Worm (Caenorhabditis elegans) whole organism, L1 larva: ENCODE data around the gene grk-1.

Experiments
- C16A3.4 ChIP-seq: fragments of 150-350 bp; optimal IDR thresholded peaks from 2 replicates; lab custom pipeline; 2014; ENCODE audit warnings: missing biosample characterization, missing genetic modification characterization
- ama-1 ChIP-seq: fragments of 150-350 bp; optimal IDR thresholded peaks from 2 replicates; lab custom pipeline; 2014
- blmp-1 ChIP-seq: fragments of 150-350 bp; optimal IDR thresholded peaks from 2 replicates; lab custom pipeline; 2014; ENCODE audit warnings: missing biosample characterization, missing genetic modification characterization
- dpl-1 ChIP-seq, 3 experiments: fragments of 150-350 bp in 2 of 3; sonication (generic microtip) in 1 of 3; optimal IDR thresholded peaks; 2 replicates each; lab custom pipeline; 2014 to 2017; ENCODE audit warnings: missing biosample characterization in 3 of 3, missing genetic modification characterization in 3 of 3, missing genetic modification reagents in 3 of 3
- efl-1 ChIP-seq, 4 experiments: fragments of 150-350 bp; optimal IDR thresholded peaks in 3 of 4; peaks in 1 of 4; 1 replicate in 1 of 4; 2 replicates in 3 of 4; lab custom pipeline; 2014; ENCODE audit warnings: missing biosample characterization in 2 of 4, missing genetic modification characterization in 2 of 4, missing genetic modification reagents in 2 of 4
- efl-3 ChIP-seq: fragments of 200-800 bp; sonication (Bioruptor generic); optimal IDR thresholded peaks from 2 replicates; lab custom pipeline; 2018; ENCODE audit warnings: mild to moderate bottlenecking, missing genetic modification characterization, missing compliant biosample characterization
- egl-13 ChIP-seq: sonication (generic microtip); optimal IDR thresholded peaks from 2 replicates; lab custom pipeline; 2016; ENCODE audit warnings: missing genotype, missing genetic modification reagents, missing genetic modification characterization, missing compliant biosample characterization
- elt-3 ChIP-seq, 6 experiments: fragments of 150-350 bp in 1 of 6; sonication (generic microtip); optimal IDR thresholded peaks; 2 replicates each; lab custom pipeline; 2017 to 2018; ENCODE audit warnings: missing biosample characterization in 6 of 6, missing genetic modification characterization in 6 of 6, inconsistent platforms in 1 of 6
- ets-5 ChIP-seq: fragments of 200-800 bp; sonication (Bioruptor generic); IDR thresholded peaks from 2 replicates; pipeline ENCODE4 v1.3.6; 2022; ENCODE audit warnings: missing genetic modification characterization, missing compliant biosample characterization
- fos-1 ChIP-seq: fragments of 150-350 bp; optimal IDR thresholded peaks from 2 replicates; lab custom pipeline; 2014; ENCODE audit warnings: missing biosample characterization, missing genetic modification characterization
- mep-1 ChIP-seq: fragments of 150-350 bp; optimal IDR thresholded peaks from 2 replicates; lab custom pipeline; 2014; ENCODE audit warnings: missing biosample characterization, missing genetic modification characterization
- nhr-19 ChIP-seq: fragments of 200-800 bp; sonication (Bioruptor generic); conservative IDR thresholded peaks from 2 replicates; pipeline ENCODE4 v1.3.6; 2022; ENCODE audit warnings: missing genetic modification characterization, missing compliant biosample characterization
- nhr-47 ChIP-seq: sonication (generic microtip); optimal IDR thresholded peaks from 2 replicates; lab custom pipeline; 2016; ENCODE audit warnings: mild to moderate bottlenecking, missing genetic modification characterization, moderate library complexity, missing compliant biosample characterization
- nhr-90 ChIP-seq: sonication (generic microtip); optimal IDR thresholded peaks from 2 replicates; lab custom pipeline; 2016; ENCODE audit warnings: mild to moderate bottlenecking, missing genetic modification characterization, missing compliant biosample characterization; ENCODE audit not compliant: poor library complexity
- rnt-1 ChIP-seq: sonication (generic microtip); optimal IDR thresholded peaks from 2 replicates; lab custom pipeline; 2016; ENCODE audit warnings: mild to moderate bottlenecking, missing genetic modification characterization, moderate library complexity, missing compliant biosample characterization
- skn-1 ChIP-seq: fragments of 150-350 bp; optimal IDR thresholded peaks from 2 replicates; lab custom pipeline; 2014; ENCODE audit warnings: missing biosample characterization, missing genetic modification characterization
- snu-23 ChIP-seq: sonication (generic microtip); optimal IDR thresholded peaks from 2 replicates; lab custom pipeline; 2016; ENCODE audit warnings: missing genetic modification characterization, missing compliant biosample characterization
- ztf-11 ChIP-seq, 2 experiments: sonication (generic microtip); optimal IDR thresholded peaks; 2 replicates each; lab custom pipeline; 2016 to 2017; ENCODE audit warnings: missing genetic modification characterization in 2 of 2, missing biosample characterization in 1 of 2, missing compliant biosample characterization in 1 of 2

grk-1 gene

ce11 chrX:9948528-9948927, 50.5 kb downstream of the grk-1 start:
- TF ChIP-seq dpl-1 (GFP tag; optimal IDR thresholded peaks at IDR 0.05; lab: Kevin White, UChicago) (no peak), efl-1 (optimal IDR thresholded peaks at IDR 0.05; lab: Kevin White, UChicago) (no peak), efl-1 (GFP tag; optimal IDR thresholded peaks at IDR 0.05 in 1 of 2; lab: Kevin White, UChicago) (peak in 1 of 2 experiments; percentile 35), skn-1 (tag; lab: Kevin White, UChicago) (no peak)

DNA sequence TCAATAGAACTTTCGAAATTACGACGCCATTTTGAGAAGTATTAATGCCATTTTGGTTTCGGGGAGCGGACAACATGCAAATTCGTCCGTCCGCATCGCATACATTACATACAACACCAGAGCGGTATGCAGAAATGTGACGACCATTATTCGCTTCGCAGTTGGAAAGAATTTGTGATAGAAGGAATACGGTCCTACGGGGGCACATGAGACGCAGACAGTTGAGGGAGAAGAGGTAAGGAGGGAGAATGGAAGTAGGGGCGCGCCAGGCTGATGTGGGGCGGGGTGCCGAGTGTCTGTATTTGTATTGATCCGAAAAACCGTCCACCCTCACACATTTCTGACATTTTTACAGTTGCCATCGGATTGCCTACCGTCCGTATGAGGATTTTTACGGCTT, 57.6 kb downstream of the grk-1 start:
- TF ChIP-seq nhr-19 (GFP tag; lab: Robert Waterston, UW), result no peak
- no peak for TF ChIP-seq rnt-1 (tag; lab: Kevin White, UChicago)
- no peak for TF ChIP-seq egl-13 (tag; lab: Kevin White, UChicago)
- TF ChIP-seq efl-3 (GFP tag; lab: Kevin White, UChicago), result no peak
- TF ChIP-seq mep-1 (tag; lab: Kevin White, UChicago), result peak; percentile 2
- peak in 1 of 2 experiments; percentile 31 for TF ChIP-seq ztf-11 (tag; optimal IDR thresholded peaks at IDR 0.05; lab: Kevin White, UChicago)
- TF ChIP-seq snu-23 (GFP tag; lab: Kevin White, UChicago), result peak; percentile 29
- no peak for TF ChIP-seq C16A3.4
- no peak for TF ChIP-seq fos-1 (tag; lab: Kevin White, UChicago)
- TF ChIP-seq ets-5 (GFP tag; lab: Robert Waterston, UW), result no peak
- TF ChIP-seq blmp-1 (tag; lab: Kevin White, UChicago), result peak; percentile 51
- peak; percentile 11 for TF ChIP-seq nhr-90 (tag; lab: Kevin White, UChicago)
- no peak for TF ChIP-seq elt-3 (tag; optimal IDR thresholded peaks at IDR 0.05; lab: Kevin White, UChicago)
- no peak for TF ChIP-seq nhr-47 (tag; lab: Kevin White, UChicago)
- no peak for TF ChIP-seq ama-1
